Worm (Caenorhabditis elegans): ENCODE measurements around the gene cyp-14A4.
A peak's percentile ranks its signal among the peaks of the same experiment; 100 is the strongest.

cyp-14A4 gene

ce11 chrX:13238197-13238596 is 45.8 kb downstream of the cyp-14A4 start, which contains the start of gene K08H2.4:
K08H2.4 (plus strand) TSS chrX:13238497.
- TF ChIP-seq nhr-28 (tag; optimal IDR thresholded peaks at IDR 0.05) (no peak), hlh-1 (tag; optimal IDR thresholded peaks at IDR 0.05) (peak; percentile 33), ceh-39 (tag; optimal IDR thresholded peaks at IDR 0.05) (peak; percentile 21), M03D4.4 (tag; optimal IDR thresholded peaks at IDR 0.05) (no peak)

- TF ChIP-seq zip-8 (tag; optimal IDR thresholded peaks at IDR 0.05) = no peak
- no peak for TF ChIP-seq sem-2 (GFP tag; optimal IDR thresholded peaks at IDR 0.05)
- no peak for TF ChIP-seq ces-1 (GFP tag; optimal IDR thresholded peaks at IDR 0.05)
- TF ChIP-seq mep-1 (tag; optimal IDR thresholded peaks at IDR 0.05) = no peak
- no peak for TF ChIP-seq lsy-2 (tag; optimal IDR thresholded peaks at IDR 0.05)
- TF ChIP-seq unc-120 (tag; optimal IDR thresholded peaks at IDR 0.05; ENCODE audit: poor library complexity, severe bottlenecking) = no peak
These were observed 46.9 kb downstream of the cyp-14A4 start, which contains the start of gene K08H2.3 for ce11 chrX:13237102-13237501. K08H2.3 (plus strand) TSS chrX:13237402.

ce11 chrX:13234879-13235278 is 49.1 kb downstream of the cyp-14A4 start, which contains the start of gene K08H2.2:
K08H2.2 (minus strand) TSS chrX:13234979.
- TF ChIP-seq sptf-1 (tag; optimal IDR thresholded peaks at IDR 0.05) = no peak
- TF ChIP-seq ham-2 (GFP tag; optimal IDR thresholded peaks at IDR 0.05) = no peak

- no peak for TF ChIP-seq zip-8 (tag; optimal IDR thresholded peaks at IDR 0.05)
- no peak for TF ChIP-seq pha-4 (tag; optimal IDR thresholded peaks at IDR 0.05)
- no peak for TF ChIP-seq nhr-2 (tag; optimal IDR thresholded peaks at IDR 0.05)
- no peak for TF ChIP-seq elt-3 (tag; optimal IDR thresholded peaks at IDR 0.05)
- TF ChIP-seq ces-1 (GFP tag; optimal IDR thresholded peaks at IDR 0.05) = no peak
- no peak for TF ChIP-seq mep-1 (tag; optimal IDR thresholded peaks at IDR 0.05)
- TF ChIP-seq unc-62 (GFP tag; optimal IDR thresholded peaks at IDR 0.05) = no peak
- no peak for TF ChIP-seq lin-13 (tag; optimal IDR thresholded peaks at IDR 0.05)
- no peak for TF ChIP-seq blmp-1 (tag; optimal IDR thresholded peaks at IDR 0.05)
- TF ChIP-seq tbx-8 (GFP tag; optimal IDR thresholded peaks at IDR 0.05) = no peak
- no peak for TF ChIP-seq mls-2 (tag; optimal IDR thresholded peaks at IDR 0.05)
These were observed 51.7 kb downstream of the cyp-14A4 start, which contains the start of gene bgnt-1.5 for ce11 chrX:13232259-13232658. bgnt-1.5 (minus strand) TSS chrX:13232359.
